Fruit fly (Drosophila melanogaster) ovary, adult (tissue): ENCODE results near the gene Rpn10.

Experiments
- CG17801 ChIP-seq: fragments of 200-800 bp; optimal IDR thresholded peaks from 2 replicates; lab custom pipeline; 2019; ENCODE audit warnings: missing biosample characterization, mild to moderate bottlenecking, missing genetic modification characterization, moderate library complexity; ENCODE audit not compliant: partially characterized antibody

Rpn10 gene

dm6 chr3L:21536857-21537256 is at the start of gene Rpn10:
Gene Rpn10, plus strand, starts transcription at chr3L:21537000.
- TF ChIP-seq CG17801 (GFP tag; lab: Kevin White, UChicago), result no peak

- TF ChIP-seq CG17801 (GFP tag; lab: Kevin White, UChicago), result no peak
Observed at dm6 chr3L:21490486-21490885, 46.3 kb upstream of the Rpn10 start, which contains the start of gene Neu2. Gene Neu2, minus strand, starts transcription at chr3L:21490586.

dm6 chr3L:21492723-21493316 is 44.0 kb upstream of the Rpn10 start, which contains the start of the genes CG7202 and CG7519:
Gene CG7202, minus strand, starts transcription at chr3L:21492773.
Gene CG7519, plus strand, starts transcription at chr3L:21493083.
- TF ChIP-seq CG17801 (GFP tag; lab: Kevin White, UChicago), result no peak

- TF ChIP-seq CG17801 (GFP tag; lab: Kevin White, UChicago), result no peak
Observed at dm6 chr3L:21496502-21496864, 40.3 kb upstream of the Rpn10 start.

- peak; percentile 67 for TF ChIP-seq CG17801 (GFP tag; lab: Kevin White, UChicago)
Observed at dm6 chr3L:21496865-21497634, 39.8 kb upstream of the Rpn10 start, which contains the start of gene Hr78. Gene Hr78, minus strand, starts transcription at chr3L:21497494.

dm6 chr3L:21501172-21501571 is 35.6 kb upstream of the Rpn10 start, which contains the start of gene Est-Q:
Gene Est-Q, plus strand, starts transcription at chr3L:21501421.
- TF ChIP-seq CG17801 (GFP tag; lab: Kevin White, UChicago), result no peak

- TF ChIP-seq CG17801 (GFP tag; lab: Kevin White, UChicago), result no peak
Observed at dm6 chr3L:21501928-21502327, 34.9 kb upstream of the Rpn10 start.

dm6 chr3L:21507354-21507928 is 29.4 kb upstream of the Rpn10 start, which contains the start of the genes Glg1 and M6:
Gene Glg1, minus strand, starts transcription at chr3L:21507538.
Gene M6, plus strand, starts transcription at chr3L:21507852.
- peak; percentile 39 for TF ChIP-seq CG17801 (GFP tag; lab: Kevin White, UChicago)

- TF ChIP-seq CG17801 (GFP tag; lab: Kevin White, UChicago), result no peak
Observed at dm6 chr3L:21507955-21508354, 28.8 kb upstream of the Rpn10 start.

dm6 chr3L:21508621-21509020 is 28.2 kb upstream of the Rpn10 start:
- no peak for TF ChIP-seq CG17801 (GFP tag; lab: Kevin White, UChicago)

dm6 chr3L:21509488-21510122 is 27.2 kb upstream of the Rpn10 start:
- peak; percentile 30 for TF ChIP-seq CG17801 (GFP tag; lab: Kevin White, UChicago)

dm6 chr3L:21515823-21516715 is 20.7 kb upstream of the Rpn10 start, which contains the start of the genes SAK and Cdk12:
Gene SAK, minus strand, starts transcription at chr3L:21515887.
Gene Cdk12, plus strand, starts transcription at chr3L:21516306.
- peak; percentile 86 for TF ChIP-seq CG17801 (GFP tag; lab: Kevin White, UChicago)

dm6 chr3L:21516716-21517266 is 20.0 kb upstream of the Rpn10 start:
- TF ChIP-seq CG17801 (GFP tag; lab: Kevin White, UChicago), result peak; percentile 19
